Worm (Caenorhabditis elegans): ENCODE data around the gene sri-46.

- TF ChIP-seq flt-1 (GFP tag; IDR thresholded peaks at IDR 0.05), result no peak
- no peak for TF ChIP-seq tab-1 (GFP tag; IDR thresholded peaks at IDR 0.05)
- no peak for TF ChIP-seq ref-1 (GFP tag; conservative IDR thresholded peaks at IDR 0.05)
Observed at ce11 chrII:651324-651723, 19.6 kb downstream of the sri-46 start.

Measured in whole organism, midembryonic.